Fruit fly (Drosophila melanogaster): Measurements from ENCODE around the gene Ddx56.

The Ddx56 gene

DNA sequence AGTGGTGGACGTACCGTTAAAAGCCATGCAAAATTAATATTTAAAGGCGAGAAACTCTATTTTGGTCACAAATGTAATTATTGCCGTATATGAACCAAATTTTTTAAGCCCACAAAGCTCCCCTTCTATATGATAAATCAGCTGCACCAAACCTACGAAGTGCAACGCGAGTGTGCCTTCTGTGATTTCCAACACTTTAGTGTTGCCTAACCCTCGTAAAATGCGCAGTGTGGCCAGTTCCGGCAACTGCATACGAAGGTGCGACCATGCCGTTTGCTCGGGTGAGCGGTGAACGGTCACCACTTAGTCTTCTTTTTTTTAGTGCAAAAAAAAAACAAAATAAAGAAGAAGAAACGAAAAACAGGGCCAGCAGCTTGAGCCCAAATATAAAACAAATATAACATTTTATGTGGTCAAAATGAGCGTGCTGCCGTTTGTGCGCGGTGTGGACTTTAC lies 48.2 kb downstream of the Ddx56 start, which contains the start of the genes tty and fliI (continued):
- TF ChIP-seq trem (tag; optimal IDR thresholded peaks at IDR 0.05) = peak; percentile 60
- TF ChIP-seq CG6654 (GFP tag; optimal IDR thresholded peaks at IDR 0.05) = peak; percentile 36
- peak; percentile 83 for TF ChIP-seq bcd (GFP tag; optimal IDR thresholded peaks at IDR 0.05)
- peak; percentile 92 for TF ChIP-seq Drgx (GFP tag; IDR thresholded peaks at IDR 0.05)
- TF ChIP-seq CG34422 (GFP tag; IDR thresholded peaks at IDR 0.05) = peak; percentile 94
- TF ChIP-seq CG14860 (GFP tag; IDR thresholded peaks at IDR 0.05; ENCODE audit: partially characterized antibody) = no peak
- TF ChIP-seq sens (GFP tag) = peak; percentile 97
- TF ChIP-seq CG13424 (tag; optimal IDR thresholded peaks at IDR 0.05) = peak; percentile 68
- TF ChIP-seq CG10366 (GFP tag; IDR thresholded peaks at IDR 0.05) = peak; percentile 90
- peak; percentile 90 for TF ChIP-seq CG6689 (GFP tag; IDR thresholded peaks at IDR 0.05)
- peak; percentile 74 for TF ChIP-seq Dad (GFP tag; optimal IDR thresholded peaks at IDR 0.05)
- peak; percentile 68 for TF ChIP-seq CG17186 (GFP tag; optimal IDR thresholded peaks at IDR 0.05)
- no peak for TF ChIP-seq ato (GFP tag; IDR thresholded peaks at IDR 0.05; ENCODE audit: partially characterized antibody)
- peak; percentile 80 for TF ChIP-seq CG17361 (GFP tag; IDR thresholded peaks at IDR 0.05)
- TF ChIP-seq CG11247 (GFP tag; IDR thresholded peaks at IDR 0.05) = peak; percentile 90
- 0 out of 4 replicates have a peak, but pooled peaks have one; percentile 24 for TF ChIP-seq Dll (GFP tag; IDR thresholded peaks at IDR 0.05; ENCODE audit: partially characterized antibody)
- TF ChIP-seq CG14667 (GFP tag; IDR thresholded peaks at IDR 0.05) = peak; percentile 87
- no peak for TF ChIP-seq nerfin-2 (GFP tag; IDR thresholded peaks at IDR 0.05; ENCODE audit: partially characterized antibody)
- peak; percentile 73 for TF ChIP-seq CG31441 (GFP tag; IDR thresholded peaks at IDR 0.05)
- TF ChIP-seq tx (GFP tag; optimal IDR thresholded peaks at IDR 0.05) = peak; percentile 87
- TF ChIP-seq Gug (GFP tag; IDR thresholded peaks at IDR 0.05) = peak; percentile 93
- peak; percentile 87 for TF ChIP-seq nmo (GFP tag; optimal IDR thresholded peaks at IDR 0.05)
- TF ChIP-seq Vsx1 (GFP tag; optimal IDR thresholded peaks at IDR 0.05) = peak; percentile 74
- TF ChIP-seq da (GFP tag; optimal IDR thresholded peaks at IDR 0.05) = peak; percentile 18
- peak; percentile 72 for TF ChIP-seq CG1647 (GFP tag; optimal IDR thresholded peaks at IDR 0.05)
- peak; percentile 78 for TF ChIP-seq wdn (GFP tag; IDR thresholded peaks at IDR 0.05)
- peak; percentile 88 for TF ChIP-seq Hmr (GFP tag; optimal IDR thresholded peaks at IDR 0.05)
- peak; percentile 50 for TF ChIP-seq CG12236 (GFP tag; optimal IDR thresholded peaks at IDR 0.05)
- peak; percentile 68 for TF ChIP-seq CG18764 (GFP tag; optimal IDR thresholded peaks at IDR 0.05)
- TF ChIP-seq caup (GFP tag; optimal IDR thresholded peaks at IDR 0.05; ENCODE audit: severe bottlenecking) = peak; percentile 79
- peak; percentile 85 for TF ChIP-seq Xbp1 (GFP tag; optimal IDR thresholded peaks at IDR 0.05)
- TF ChIP-seq D19A (tag; optimal IDR thresholded peaks at IDR 0.05) = peak; percentile 54
- TF ChIP-seq CG15073 (GFP tag; optimal IDR thresholded peaks at IDR 0.05) = peak; percentile 93
- peak; percentile 43 for TF ChIP-seq sd (tag; optimal IDR thresholded peaks at IDR 0.05)
- TF ChIP-seq HLH3B (GFP tag; IDR thresholded peaks at IDR 0.05) = peak; percentile 86
- peak; percentile 34 for TF ChIP-seq CG31388 (GFP tag; optimal IDR thresholded peaks at IDR 0.05)
- peak; percentile 23 for TF ChIP-seq gcm (GFP tag; optimal IDR thresholded peaks at IDR 0.05)
- TF ChIP-seq dmrt99B (tag; optimal IDR thresholded peaks at IDR 0.05) = peak; percentile 80
- TF ChIP-seq Hr3 (GFP tag; optimal IDR thresholded peaks at IDR 0.05) = peak; percentile 77
- TF ChIP-seq ewg (GFP tag; optimal IDR thresholded peaks at IDR 0.05) = peak; percentile 71
- TF ChIP-seq chif (GFP tag; optimal IDR thresholded peaks at IDR 0.05) = peak; percentile 74 to 82
- TF ChIP-seq hb (GFP tag; IDR thresholded peaks at IDR 0.05; ENCODE audit: partially characterized antibody) = no peak
- no peak for TF ChIP-seq sqz (GFP tag; optimal IDR thresholded peaks at IDR 0.05)
- peak; percentile 84 for TF ChIP-seq gro (GFP tag; optimal IDR thresholded peaks at IDR 0.05)
- peak; percentile 82 for TF ChIP-seq CG16863 (GFP tag; optimal IDR thresholded peaks at IDR 0.05)
- peak; percentile 48 for TF ChIP-seq CG17802 (tag; optimal IDR thresholded peaks at IDR 0.05)
- TF ChIP-seq CG11085 (GFP tag; IDR thresholded peaks at IDR 0.05) = peak; percentile 83
- TF ChIP-seq MTF-1 (GFP tag; optimal IDR thresholded peaks at IDR 0.05; ENCODE audit: borderline replicate concordance) = no peak
- TF ChIP-seq Usf (GFP tag; optimal IDR thresholded peaks at IDR 0.05) = peak; percentile 27
- TF ChIP-seq Ets65A (GFP tag) = peak; percentile 99
